Fruit fly (Drosophila melanogaster) whole organism, embryonic: ENCODE data around the gene Cpr78Ca.

Experiments
- CG12071 ChIP-seq: fragments of 200-800 bp; sonication (Bioruptor generic); optimal IDR thresholded peaks from 3 replicates; lab custom pipeline; 2018; ENCODE audit warnings: missing biosample characterization, mild to moderate bottlenecking, missing genetic modification characterization
- CG14050 ChIP-seq: fragments of 200-800 bp; sonication (Bioruptor generic); IDR thresholded peaks from 3 replicates; pipeline ENCODE4 v1.3.6; 2022; ENCODE audit warnings: missing biosample characterization, missing genetic modification characterization
- CG34224 ChIP-seq: fragments of 200-800 bp; sonication (Bioruptor generic); IDR thresholded peaks from 3 replicates; pipeline ENCODE4 v1.3.6; 2022; ENCODE audit warnings: missing biosample characterization, missing genetic modification characterization; ENCODE audit not compliant: partially characterized antibody
- CG4617 ChIP-seq: fragments of 200-800 bp; sonication (Bioruptor generic); optimal IDR thresholded peaks from 3 replicates; lab custom pipeline; 2016; ENCODE audit warnings: missing biosample characterization, missing genetic modification characterization, borderline replicate concordance
- CG7839 ChIP-seq: fragments of 200-800 bp; sonication (Bioruptor generic); optimal IDR thresholded peaks from 3 replicates; lab custom pipeline; 2018; ENCODE audit warnings: missing biosample characterization, mild to moderate bottlenecking, missing genetic modification characterization, moderate library complexity
- CkIIα-i1 ChIP-seq: fragments of 200-800 bp; sonication (Bioruptor generic); IDR thresholded peaks from 2 replicates; pipeline ENCODE4 v1.3.6; 2022; ENCODE audit warnings: missing biosample characterization, missing genetic modification characterization
- Dref ChIP-seq: fragments of 200-800 bp; sonication (Bioruptor generic); IDR thresholded peaks from 2 replicates; pipeline ENCODE4 v1.3.6; 2022; ENCODE audit warnings: missing biosample characterization, missing genetic modification characterization
- Sin3A ChIP-seq: fragments of >200 bp; optimal IDR thresholded peaks from 2 replicates; lab custom pipeline; 2018
- Stat92E ChIP-seq, 3 experiments: fragments of >200 bp in 2 of 3; fragments of 200-800 bp in 1 of 3; sonication (Bioruptor generic) in 1 of 3; optimal IDR thresholded peaks; 2 replicates each; lab custom pipeline; 2017 to 2019; ENCODE audit warnings: missing biosample characterization in 3 of 3, missing genetic modification characterization in 3 of 3, mild to moderate bottlenecking in 1 of 3, moderate library complexity in 1 of 3
- dan ChIP-seq: fragments of 200-800 bp; sonication (Bioruptor generic); IDR thresholded peaks from 2 replicates; pipeline ENCODE4 v1.3.6; 2022; ENCODE audit warnings: missing biosample characterization, missing genetic modification characterization
- emc ChIP-seq: fragments of 200-800 bp; sonication (Bioruptor generic); optimal IDR thresholded peaks from 2 replicates; lab custom pipeline; 2016; ENCODE audit warnings: missing biosample characterization, missing genetic modification characterization
- gfzf ChIP-seq: fragments of 200-800 bp; sonication (Bioruptor generic); optimal IDR thresholded peaks from 2 replicates; lab custom pipeline; 2016; ENCODE audit warnings: missing biosample characterization, mild to moderate bottlenecking, missing genetic modification characterization, moderate library complexity
- lab ChIP-seq: fragments of 200-800 bp; sonication (Bioruptor generic); optimal IDR thresholded peaks from 3 replicates; lab custom pipeline; 2017; ENCODE audit warnings: missing biosample characterization, missing genetic modification characterization, mild to moderate bottlenecking, moderate library complexity, missing genetic modification reagents
- sr ChIP-seq: fragments of 200-800 bp; sonication (Bioruptor generic); IDR thresholded peaks from 3 replicates; pipeline ENCODE4 v1.3.6; 2022; ENCODE audit warnings: missing biosample characterization, missing genetic modification characterization

dm6 chr3L:21290336-21290735 is 2.3 kb downstream of the Cpr78Ca start:
- no peak for TF ChIP-seq CG34224
- TF ChIP-seq CG12071 (GFP tag; lab: Kevin White, UChicago): no peak
- no peak for TF ChIP-seq CG4617 (GFP tag; lab: Kevin White, UChicago)
- no peak for TF ChIP-seq CkIIα-i1
- TF ChIP-seq dan: no peak
- no peak for TF ChIP-seq CG14050
- no peak for TF ChIP-seq Sin3A (lab: Kevin White, UChicago)
- no peak for TF ChIP-seq gfzf (GFP tag; lab: Kevin White, UChicago)
- TF ChIP-seq sr (GFP tag; lab: Robert Waterston, UW): no peak
- TF ChIP-seq Stat92E (GFP tag; optimal IDR thresholded peaks at IDR 0.05; lab: Kevin White, UChicago): no peak
- no peak for TF ChIP-seq Dref
- TF ChIP-seq lab (GFP tag; lab: Kevin White, UChicago): no peak
- no peak for TF ChIP-seq emc (GFP tag; lab: Kevin White, UChicago)
- TF ChIP-seq CG7839: no peak
